Worm (Caenorhabditis elegans) whole organism, mixed stage, embryonic: Measurements from ENCODE around the gene pas-2.

Source experiments
- elt-1 ChIP-seq: sonication (generic microtip); optimal IDR thresholded peaks from 2 replicates; lab custom pipeline; 2017; ENCODE audit warnings: missing genetic modification characterization, mild to moderate bottlenecking, missing compliant biosample characterization, antibody characterized with exemption, moderate library complexity, borderline replicate concordance; ENCODE audit not compliant: insufficient read depth
- elt-3 ChIP-seq: fragments of 150-350 bp; optimal IDR thresholded peaks from 2 replicates; lab custom pipeline; 2014; ENCODE audit warnings: missing biosample characterization, missing genetic modification characterization
- ham-2 ChIP-seq: fragments of 200-800 bp; sonication (Bioruptor generic); optimal IDR thresholded peaks from 2 replicates; lab custom pipeline; 2018; ENCODE audit warnings: mild to moderate bottlenecking, missing genetic modification characterization, missing compliant biosample characterization
- lin-13 ChIP-seq: fragments of 150-350 bp; optimal IDR thresholded peaks from 2 replicates; lab custom pipeline; 2014; ENCODE audit warnings: missing biosample characterization, missing genetic modification characterization
- mab-5 ChIP-seq: fragments of 150-350 bp; optimal IDR thresholded peaks from 2 replicates; lab custom pipeline; 2014; ENCODE audit warnings: missing biosample characterization, missing genetic modification characterization
- mep-1 ChIP-seq: fragments of 150-350 bp; optimal IDR thresholded peaks from 2 replicates; lab custom pipeline; 2017; ENCODE audit warnings: missing biosample characterization, missing genetic modification reagents, missing genetic modification characterization, inconsistent platforms
- nhr-12 ChIP-seq: fragments of 150-350 bp; optimal IDR thresholded peaks from 2 replicates; lab custom pipeline; 2014; ENCODE audit warnings: missing biosample characterization, missing genetic modification characterization
- nhr-2 ChIP-seq: fragments of 150-350 bp; optimal IDR thresholded peaks from 2 replicates; lab custom pipeline; 2014; ENCODE audit warnings: missing biosample characterization, missing genetic modification characterization
- snpc-4 ChIP-seq: fragments of 150-350 bp; optimal IDR thresholded peaks from 2 replicates; lab custom pipeline; 2014; ENCODE audit warnings: missing biosample characterization, missing genetic modification characterization
- unc-39 ChIP-seq: fragments of 150-350 bp; optimal IDR thresholded peaks from 2 replicates; lab custom pipeline; 2014; ENCODE audit warnings: missing biosample characterization, missing genetic modification characterization

ce11 chrV:10741357-10741756 lies 28.8 kb upstream of the pas-2 start, which contains the start of gene ZC302.3:
- TF ChIP-seq elt-1 (no peak), elt-3 (no peak), snpc-4 (tag; lab: Kevin White, UChicago) (no peak), lin-13 (tag; lab: Kevin White, UChicago) (no peak), nhr-12 (tag; lab: Kevin White, UChicago) (no peak), unc-39 (no peak), nhr-2 (tag; lab: Kevin White, UChicago) (no peak), ham-2 (no peak), mab-5 (no peak), mep-1 (tag; lab: Kevin White, UChicago) (no peak)
